Fruit fly (Drosophila melanogaster) whole organism, prepupa: ENCODE results near the gene P5CDh1.

Experiments used
- Blimp-1 ChIP-seq: fragments of 200-800 bp; sonication (Bioruptor generic); optimal IDR thresholded peaks from 3 replicates; lab custom pipeline; 2017; ENCODE audit warnings: missing biosample characterization, missing genetic modification characterization, mild to moderate bottlenecking, moderate library complexity, missing genetic modification reagents
- Eip78C ChIP-seq: fragments of 200-800 bp; sonication (Bioruptor generic); peaks from one replicate; lab custom pipeline; 2016; ENCODE audit warnings: missing biosample characterization, missing genetic modification characterization
- Ets21C ChIP-seq: fragments of 200-800 bp; sonication (Bioruptor generic); optimal IDR thresholded peaks from 3 replicates; lab custom pipeline; 2016; ENCODE audit warnings: missing biosample characterization, missing genetic modification characterization
- Gug ChIP-seq: fragments of 200-800 bp; sonication (Bioruptor generic); IDR thresholded peaks from 2 replicates; pipeline ENCODE4 v1.3.6; 2022; ENCODE audit warnings: missing biosample characterization, missing genetic modification characterization

- no peak for TF ChIP-seq Eip78C (GFP tag; lab: Kevin White, UChicago)
- no peak for TF ChIP-seq Blimp-1 (GFP tag; lab: Kevin White, UChicago)
- TF ChIP-seq Gug (GFP tag; lab: Robert Waterston, UW) = no peak
- TF ChIP-seq Ets21C (GFP tag; lab: Kevin White, UChicago) = no peak
Observed at dm6 chr3L:21827130-21827529, 14.0 kb downstream of the P5CDh1 start.
